Worm (Caenorhabditis elegans) whole organism, late embryonic: ENCODE data around the gene T13A10.2.
"Not testable (repeated sequence)": the region's sequence is repeated elsewhere in the genome, so short reads cannot be mapped to it uniquely, and the experiment has no call there.

Experiments used
- C38D4.7 ChIP-seq: fragments of 200-800 bp; sonication (Bioruptor generic); optimal IDR thresholded peaks from 2 replicates; lab custom pipeline; 2018; ENCODE audit warnings: mild to moderate bottlenecking, missing genetic modification characterization, moderate library complexity, missing compliant biosample characterization
- F13H6.1 ChIP-seq: sonication (generic microtip); optimal IDR thresholded peaks from 2 replicates; lab custom pipeline; 2016; ENCODE audit warnings: missing genetic modification characterization, missing compliant biosample characterization
- K02D7.2 ChIP-seq: sonication (generic microtip); optimal IDR thresholded peaks from 2 replicates; lab custom pipeline; 2017; ENCODE audit warnings: mild to moderate bottlenecking, missing genetic modification characterization, missing compliant biosample characterization
- K09A11.1 ChIP-seq: sonication (generic microtip); optimal IDR thresholded peaks from 2 replicates; lab custom pipeline; 2017; ENCODE audit warnings: antibody characterized with exemption, mild to moderate bottlenecking, missing genetic modification characterization, missing compliant biosample characterization; ENCODE audit not compliant: insufficient read depth
- T23F11.4 ChIP-seq: fragments of 200-800 bp; sonication (Bioruptor generic); optimal IDR thresholded peaks from 2 replicates; lab custom pipeline; 2018; ENCODE audit warnings: mild to moderate bottlenecking, missing genetic modification characterization, missing compliant biosample characterization
- Y22D7AL.16 ChIP-seq: sonication (generic microtip); optimal IDR thresholded peaks from 2 replicates; lab custom pipeline; 2016; ENCODE audit warnings: missing genetic modification characterization, missing compliant biosample characterization
- ahr-1 ChIP-seq: sonication (generic microtip); optimal IDR thresholded peaks from 2 replicates; lab custom pipeline; 2016; ENCODE audit warnings: missing genetic modification characterization, missing compliant biosample characterization
- ama-1 ChIP-seq: fragments of 150-350 bp; optimal IDR thresholded peaks from 2 replicates; lab custom pipeline; 2014
- ceh-14 ChIP-seq: sonication (generic microtip); optimal IDR thresholded peaks from 2 replicates; lab custom pipeline; 2016; ENCODE audit warnings: missing genotype, missing genetic modification characterization, missing compliant biosample characterization
- ceh-2 ChIP-seq: sonication (generic microtip); optimal IDR thresholded peaks from 2 replicates; lab custom pipeline; 2016; ENCODE audit warnings: missing genotype, missing genetic modification characterization, missing compliant biosample characterization
- ceh-22 ChIP-seq: sonication (generic microtip); optimal IDR thresholded peaks from 2 replicates; lab custom pipeline; 2017; ENCODE audit warnings: missing biosample characterization, missing genetic modification characterization
- ceh-30 ChIP-seq: fragments of 150-350 bp; optimal IDR thresholded peaks from 2 replicates; lab custom pipeline; 2014; ENCODE audit warnings: missing biosample characterization, missing genetic modification characterization
- ceh-34 ChIP-seq: sonication (generic microtip); optimal IDR thresholded peaks from 2 replicates; lab custom pipeline; 2016; ENCODE audit warnings: mild to moderate bottlenecking, missing genetic modification characterization, missing compliant biosample characterization
- ceh-45 ChIP-seq: fragments of 200-800 bp; sonication (Bioruptor generic); IDR thresholded peaks from 2 replicates; pipeline ENCODE4 v1.3.6; 2022; ENCODE audit warnings: missing genetic modification reagents, missing genetic modification characterization, missing compliant biosample characterization
- ceh-6 ChIP-seq: fragments of 200-800 bp; sonication (Bioruptor generic); optimal IDR thresholded peaks from 2 replicates; lab custom pipeline; 2018; ENCODE audit warnings: mild to moderate bottlenecking, missing genetic modification characterization, missing compliant biosample characterization
- dmd-4 ChIP-seq: sonication (generic microtip); optimal IDR thresholded peaks from 2 replicates; lab custom pipeline; 2016; ENCODE audit warnings: borderline replicate concordance, missing genetic modification characterization, missing compliant biosample characterization
- dve-1 ChIP-seq: sonication (generic microtip); optimal IDR thresholded peaks from 2 replicates; lab custom pipeline; 2017; ENCODE audit warnings: antibody characterized with exemption, mild to moderate bottlenecking, missing genetic modification characterization, missing compliant biosample characterization
- elt-4 ChIP-seq: sonication (generic microtip); optimal IDR thresholded peaks from 2 replicates; lab custom pipeline; 2016; ENCODE audit warnings: missing genetic modification characterization, missing compliant biosample characterization
- eyg-1 ChIP-seq: sonication (generic microtip); optimal IDR thresholded peaks from 2 replicates; lab custom pipeline; 2016; ENCODE audit warnings: missing genotype, missing genetic modification characterization, missing compliant biosample characterization
- fkh-6 ChIP-seq: sonication (generic microtip); optimal IDR thresholded peaks from 2 replicates; lab custom pipeline; 2016; ENCODE audit warnings: missing genetic modification characterization, missing compliant biosample characterization
- gmeb-2 ChIP-seq: sonication (generic microtip); optimal IDR thresholded peaks from 2 replicates; lab custom pipeline; 2016; ENCODE audit warnings: missing genetic modification characterization, inconsistent platforms, missing compliant biosample characterization
- hlh-30 ChIP-seq: sonication (generic microtip); optimal IDR thresholded peaks from 2 replicates; lab custom pipeline; 2017; ENCODE audit warnings: antibody characterized with exemption, missing genetic modification characterization, missing compliant biosample characterization; ENCODE audit not compliant: insufficient read depth
- hlh-6 ChIP-seq: sonication (generic microtip); optimal IDR thresholded peaks from 2 replicates; lab custom pipeline; 2016; ENCODE audit warnings: missing genotype, missing genetic modification characterization, missing compliant biosample characterization
- madf-2 ChIP-seq: sonication (generic microtip); optimal IDR thresholded peaks from 2 replicates; lab custom pipeline; 2017; ENCODE audit warnings: missing genetic modification characterization, missing compliant biosample characterization
- mec-3 ChIP-seq: sonication (generic microtip); optimal IDR thresholded peaks from 2 replicates; lab custom pipeline; 2016; ENCODE audit warnings: borderline replicate concordance, missing genetic modification characterization, missing compliant biosample characterization
- nhr-11 ChIP-seq: fragments of 150-350 bp; optimal IDR thresholded peaks from 2 replicates; lab custom pipeline; 2014; ENCODE audit warnings: missing biosample characterization, missing genetic modification characterization
- odd-2 ChIP-seq: sonication (generic microtip); optimal IDR thresholded peaks from 2 replicates; lab custom pipeline; 2017; ENCODE audit warnings: antibody characterized with exemption, mild to moderate bottlenecking, missing genetic modification characterization, missing compliant biosample characterization
- pat-9 ChIP-seq: fragments of 200-800 bp; sonication (Bioruptor generic); optimal IDR thresholded peaks from 2 replicates; lab custom pipeline; 2018; ENCODE audit warnings: mild to moderate bottlenecking, missing genetic modification characterization, moderate library complexity, missing compliant biosample characterization
- pax-1 ChIP-seq: fragments of 150-350 bp; optimal IDR thresholded peaks from 2 replicates; lab custom pipeline; 2014; ENCODE audit warnings: missing biosample characterization, missing genetic modification characterization
- rnt-1 ChIP-seq: sonication (generic microtip); optimal IDR thresholded peaks from 2 replicates; lab custom pipeline; 2016; ENCODE audit warnings: missing genetic modification characterization, missing compliant biosample characterization
- sdc-2 ChIP-seq: sonication (generic microtip); optimal IDR thresholded peaks from 2 replicates; lab custom pipeline; 2016; ENCODE audit warnings: missing genotype, missing genetic modification characterization, missing compliant biosample characterization
- sox-2 ChIP-seq: fragments of 200-800 bp; sonication (Bioruptor generic); IDR thresholded peaks from 2 replicates; pipeline ENCODE4 v1.3.6; 2022; ENCODE audit warnings: missing genetic modification reagents, missing genetic modification characterization, missing compliant biosample characterization
- sox-4 ChIP-seq: sonication (generic microtip); optimal IDR thresholded peaks from 2 replicates; lab custom pipeline; 2017; ENCODE audit warnings: mild to moderate bottlenecking, missing genetic modification characterization, inconsistent platforms, missing compliant biosample characterization
- syd-9 ChIP-seq: sonication (generic microtip); optimal IDR thresholded peaks from 2 replicates; lab custom pipeline; 2016; ENCODE audit warnings: mild to moderate bottlenecking, missing genetic modification characterization, moderate library complexity, missing compliant biosample characterization
- tbx-7 ChIP-seq: sonication (generic microtip); optimal IDR thresholded peaks from 2 replicates; lab custom pipeline; 2016; ENCODE audit warnings: missing genotype, missing genetic modification characterization, missing compliant biosample characterization
- unc-3 ChIP-seq, 2 experiments: fragments of 200-800 bp in 1 of 2; sonication (Bioruptor generic) in 1 of 2; sonication (generic microtip) in 1 of 2; conservative IDR thresholded peaks in 1 of 2; optimal IDR thresholded peaks in 1 of 2; 2 replicates each; pipeline versions ENCODE4 v1.3.6 to Lab custom; 2016 to 2022; ENCODE audit warnings: missing compliant biosample characterization in 2 of 2, missing genetic modification characterization in 2 of 2, missing genetic modification reagents in 1 of 2
- unc-55 ChIP-seq: sonication (generic microtip); optimal IDR thresholded peaks from 2 replicates; lab custom pipeline; 2017; ENCODE audit warnings: missing biosample characterization, missing genetic modification reagents, missing genetic modification characterization

Gene T13A10.2

DNA sequence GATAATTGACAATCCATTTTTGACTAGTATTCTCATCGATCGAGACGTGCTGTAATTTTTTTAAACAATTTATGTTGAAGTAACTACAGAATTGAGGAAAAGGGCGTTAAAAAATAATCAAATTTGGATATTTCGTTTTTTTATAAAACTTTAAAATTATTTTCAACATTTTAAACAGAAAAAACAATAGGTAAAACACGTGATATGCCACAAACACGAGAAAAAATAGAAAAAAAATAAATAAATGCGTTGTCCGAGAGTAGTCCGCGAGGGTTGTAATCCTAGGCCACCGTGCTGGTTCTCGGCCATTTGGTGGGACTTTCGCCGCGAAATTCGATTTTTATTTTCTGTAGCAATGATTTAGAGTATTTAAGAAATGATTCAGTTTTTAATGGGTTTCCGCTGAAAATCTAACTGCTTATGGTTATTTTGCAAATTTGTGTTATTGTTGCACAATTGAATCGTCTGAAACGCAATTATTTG lies 46.8 kb upstream of the T13A10.2 start, which contains the start of gene C49A9.10 (continued):
- TF ChIP-seq unc-55 (GFP tag; lab: Kevin White, UChicago) (no peak), sox-2 (GFP tag; lab: Robert Waterston, UW) (no peak), dmd-4 (tag; lab: Kevin White, UChicago) (no peak), fkh-6 (tag; lab: Kevin White, UChicago) (peak; percentile 47), T23F11.4 (GFP tag; lab: Kevin White, UChicago) (no peak), F13H6.1 (tag; lab: Kevin White, UChicago) (peak; percentile 60), C38D4.7 (GFP tag; lab: Kevin White, UChicago) (no peak), ceh-30 (tag; lab: Kevin White, UChicago) (no peak), dve-1 (tag; lab: Kevin White, UChicago) (no peak), ceh-34 (tag; lab: Kevin White, UChicago) (peak; percentile 61), ceh-45 (GFP tag; lab: Robert Waterston, UW) (0 out of 2 replicates have a peak, but pooled peaks have one; percentile 35), madf-2 (peak; percentile 15), ahr-1 (peak; percentile 37), ceh-14 (tag; lab: Kevin White, UChicago) (peak; percentile 69), rnt-1 (tag; lab: Kevin White, UChicago) (peak; percentile 68), K09A11.1 (tag; lab: Kevin White, UChicago) (no peak), sdc-2 (peak; percentile 64), gmeb-2 (tag; lab: Kevin White, UChicago) (peak; percentile 33), nhr-11 (tag; lab: Kevin White, UChicago) (no peak)

DNA sequence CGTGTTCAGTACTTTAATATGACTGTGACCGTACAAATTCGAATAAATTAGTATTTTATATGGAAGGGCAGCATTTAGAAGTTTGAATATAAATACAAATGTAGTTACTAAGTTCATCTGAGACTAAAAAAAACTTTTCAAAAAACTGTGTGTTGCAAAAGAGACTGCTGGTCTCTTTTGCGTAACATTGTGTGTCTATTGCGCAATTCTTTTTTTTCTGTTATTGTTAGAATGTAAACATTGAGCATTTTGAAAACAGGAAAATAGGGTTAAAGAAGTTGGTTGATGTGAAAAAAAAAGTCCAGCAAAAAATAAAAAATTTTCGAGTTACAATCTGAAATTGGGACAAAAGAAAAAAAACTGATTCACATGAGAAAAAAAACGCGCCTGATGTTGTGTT lies 43.8 kb upstream of the T13A10.2 start:
- no peak for TF ChIP-seq ceh-22 (tag; lab: Kevin White, UChicago)
- no peak for TF ChIP-seq ceh-6
- TF ChIP-seq hlh-6: no peak
- no peak for TF ChIP-seq elt-4 (tag; lab: Kevin White, UChicago)
- TF ChIP-seq pat-9 (tag; lab: Kevin White, UChicago): no peak
- no peak for TF ChIP-seq unc-3 (GFP tag; conservative IDR thresholded peaks at IDR 0.05; lab: Robert Waterston, UW)
- TF ChIP-seq unc-3 (tag; optimal IDR thresholded peaks at IDR 0.05; lab: Kevin White, UChicago): no peak
- TF ChIP-seq, all 69 proteins: peak for 0

DNA sequence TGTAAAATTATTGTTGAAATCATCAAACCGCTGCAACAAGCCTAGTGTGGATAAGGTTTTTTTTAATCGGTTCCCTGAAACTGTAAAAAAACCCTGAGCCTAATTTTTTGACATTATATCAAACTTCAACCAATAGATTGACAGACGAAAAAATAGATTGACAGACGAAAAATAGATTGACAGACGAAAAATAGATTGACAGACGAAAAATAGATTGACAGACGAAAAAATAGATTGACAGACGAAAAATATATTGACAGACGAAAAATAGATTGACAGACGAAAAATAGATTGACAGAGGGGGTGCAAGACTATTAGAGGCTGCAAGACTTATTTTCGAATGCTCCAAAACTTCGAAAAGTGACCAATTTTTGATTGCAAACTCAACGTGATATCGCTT lies 43.1 kb upstream of the T13A10.2 start:
- TF ChIP-seq unc-3 (GFP tag; conservative IDR thresholded peaks at IDR 0.05; lab: Robert Waterston, UW) (peak; percentile 34; the same call in 1 of the 2 replicates), ceh-45 (GFP tag; lab: Robert Waterston, UW) (peak; percentile 7; the same call in 1 of the 2 replicates)
- not testable (repeated sequence) for TF ChIP-seq unc-3 (tag; optimal IDR thresholded peaks at IDR 0.05; lab: Kevin White, UChicago)

DNA sequence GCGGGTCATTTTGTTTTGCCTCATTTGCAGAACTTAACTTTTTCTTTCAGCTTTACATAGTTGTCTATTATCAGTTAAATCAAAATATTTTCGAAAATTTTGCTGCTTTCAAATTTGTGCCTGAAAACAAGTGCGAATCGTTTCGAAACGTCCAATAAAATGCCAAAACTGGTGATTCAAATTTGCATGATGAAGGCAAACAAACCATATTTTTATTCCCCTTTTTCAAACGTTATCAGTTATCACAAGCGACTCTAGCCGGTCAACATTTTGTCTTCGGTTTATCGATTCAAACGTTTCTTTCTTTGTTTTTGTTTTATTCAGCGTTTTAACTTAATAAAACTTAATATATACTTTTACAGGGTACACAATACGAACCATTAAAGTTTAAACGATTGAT lies 42.5 kb upstream of the T13A10.2 start, which contains the start of the genes ugt-24 and C49A9.6:
Gene ugt-24 (minus strand): TSS at position 147 of the 400 bp plus-strand sequence.
Gene C49A9.6 (plus strand): TSS at position 363 of the 400 bp plus-strand sequence.
- no peak for TF ChIP-seq ceh-2
- no peak for TF ChIP-seq syd-9 (tag; lab: Kevin White, UChicago)
- TF ChIP-seq ama-1 (lab: Kevin White, UChicago): no peak
- TF ChIP-seq mec-3 (tag; lab: Kevin White, UChicago): no peak
- no peak for TF ChIP-seq odd-2 (tag; lab: Kevin White, UChicago)
- TF ChIP-seq pax-1 (tag; lab: Kevin White, UChicago): no peak
- TF ChIP-seq madf-2: no peak
- TF ChIP-seq eyg-1 (tag; lab: Kevin White, UChicago): no peak
- no peak for TF ChIP-seq K02D7.2
- TF ChIP-seq K09A11.1 (tag; lab: Kevin White, UChicago): no peak
- no peak for TF ChIP-seq ceh-22 (tag; lab: Kevin White, UChicago)
- TF ChIP-seq rnt-1 (tag; lab: Kevin White, UChicago): no peak
- TF ChIP-seq tbx-7 (tag; lab: Kevin White, UChicago): no peak
- no peak for TF ChIP-seq ceh-34 (tag; lab: Kevin White, UChicago)
- no peak for TF ChIP-seq F13H6.1 (tag; lab: Kevin White, UChicago)
- TF ChIP-seq Y22D7AL.16 (tag; lab: Kevin White, UChicago): no peak
- TF ChIP-seq sox-4 (tag; lab: Kevin White, UChicago): no peak
- no peak for TF ChIP-seq ceh-30 (tag; lab: Kevin White, UChicago)
- no peak for TF ChIP-seq hlh-30 (tag; lab: Kevin White, UChicago)
